Fruit fly (Drosophila melanogaster) whole organism, pupa: ENCODE data around the gene CG10681.

Experiments used
- CG10348 ChIP-seq: fragments of 200-800 bp; sonication (Bioruptor generic); IDR thresholded peaks from 2 replicates; pipeline ENCODE4 v1.3.6; 2022; ENCODE audit warnings: missing biosample characterization, missing genetic modification characterization
- CG12605 ChIP-seq: fragments of 200-800 bp; sonication (Bioruptor generic); IDR thresholded peaks from 2 replicates; pipeline ENCODE4 v1.3.6; 2022; ENCODE audit warnings: missing biosample characterization, missing genetic modification characterization
- CG13204 ChIP-seq: fragments of 200-800 bp; sonication (Bioruptor generic); optimal IDR thresholded peaks from 2 replicates; lab custom pipeline; 2018; ENCODE audit warnings: missing biosample characterization, mild to moderate bottlenecking, missing genetic modification characterization, moderate library complexity
- CG14655 ChIP-seq: fragments of 200-800 bp; sonication (Bioruptor generic); optimal IDR thresholded peaks from 3 replicates; lab custom pipeline; 2017; ENCODE audit warnings: mild to moderate bottlenecking, missing biosample characterization, missing genetic modification reagents, missing genetic modification characterization
- CG15710 ChIP-seq: fragments of 200-800 bp; sonication (Bioruptor generic); optimal IDR thresholded peaks from 2 replicates; lab custom pipeline; 2018; ENCODE audit warnings: missing biosample characterization, mild to moderate bottlenecking, missing genetic modification characterization, moderate library complexity
- CG17806 ChIP-seq: fragments of 200-800 bp; sonication (Bioruptor generic); optimal IDR thresholded peaks from 2 replicates; lab custom pipeline; 2018; ENCODE audit warnings: missing biosample characterization, mild to moderate bottlenecking, missing genetic modification characterization, moderate library complexity
- CG32121 ChIP-seq: fragments of 200-800 bp; sonication (Bioruptor generic); IDR thresholded peaks from 2 replicates; pipeline ENCODE4 v1.3.6; 2022; ENCODE audit warnings: missing biosample characterization, missing genetic modification characterization
- CG34367 ChIP-seq: fragments of 200-800 bp; sonication (Bioruptor generic); optimal IDR thresholded peaks from 2 replicates; lab custom pipeline; 2018; ENCODE audit warnings: missing biosample characterization, mild to moderate bottlenecking, missing genetic modification characterization
- CG4496 ChIP-seq: fragments of 200-800 bp; sonication (Bioruptor generic); IDR thresholded peaks from 3 replicates; pipeline ENCODE4 v1.3.6; 2022; ENCODE audit warnings: missing biosample characterization, missing genetic modification characterization
- CG8159 ChIP-seq: fragments of 200-800 bp; sonication (Bioruptor generic); optimal IDR thresholded peaks from 3 replicates; lab custom pipeline; 2018; ENCODE audit warnings: missing biosample characterization, mild to moderate bottlenecking, missing genetic modification characterization, moderate library complexity
- CG8301 ChIP-seq: fragments of 200-800 bp; sonication (Bioruptor generic); optimal IDR thresholded peaks from 2 replicates; lab custom pipeline; 2018; ENCODE audit warnings: missing biosample characterization, mild to moderate bottlenecking, missing genetic modification characterization
- CG9948 ChIP-seq: fragments of 200-800 bp; sonication (Bioruptor generic); optimal IDR thresholded peaks from 2 replicates; lab custom pipeline; 2018; ENCODE audit warnings: missing biosample characterization, mild to moderate bottlenecking, missing genetic modification characterization, moderate library complexity
- D1 ChIP-seq: fragments of 200-800 bp; sonication (Bioruptor generic); optimal IDR thresholded peaks from 2 replicates; lab custom pipeline; 2018; ENCODE audit warnings: missing biosample characterization, mild to moderate bottlenecking, missing genetic modification characterization, moderate library complexity
- EcR ChIP-seq: fragments of 200-800 bp; sonication (Bioruptor generic); optimal IDR thresholded peaks from 3 replicates; lab custom pipeline; 2019; ENCODE audit warnings: missing biosample characterization, missing genetic modification characterization, mild to moderate bottlenecking, moderate library complexity, missing genetic modification reagents
- Ets98B ChIP-seq: fragments of 200-800 bp; sonication (Bioruptor generic); IDR thresholded peaks from 2 replicates; pipeline ENCODE4 v1.3.6; 2022; ENCODE audit warnings: missing biosample characterization, missing genetic modification characterization
- Pif1A ChIP-seq: fragments of 200-800 bp; sonication (Bioruptor generic); optimal IDR thresholded peaks from 3 replicates; lab custom pipeline; 2016; ENCODE audit warnings: missing biosample characterization, missing genetic modification characterization
- Pif1B ChIP-seq: fragments of 200-800 bp; sonication (Bioruptor generic); optimal IDR thresholded peaks from 3 replicates; lab custom pipeline; 2016; ENCODE audit warnings: missing biosample characterization, missing genetic modification characterization
- Snoo ChIP-seq: fragments of 200-800 bp; sonication (Bioruptor generic); optimal IDR thresholded peaks from 3 replicates; lab custom pipeline; 2017; ENCODE audit warnings: missing biosample characterization, mild to moderate bottlenecking, missing genetic modification characterization, inconsistent platforms
- fd96Ca ChIP-seq: fragments of 200-800 bp; sonication (Bioruptor generic); IDR thresholded peaks from 3 replicates; pipeline ENCODE4 v1.3.6; 2022; ENCODE audit warnings: missing biosample characterization, missing genetic modification characterization
- gl ChIP-seq: fragments of 200-800 bp; sonication (Bioruptor generic); optimal IDR thresholded peaks from 2 replicates; lab custom pipeline; 2018; ENCODE audit warnings: missing biosample characterization, mild to moderate bottlenecking, missing genetic modification characterization
- rn ChIP-seq: fragments of 200-800 bp; sonication (Bioruptor generic); IDR thresholded peaks from 2 replicates; pipeline ENCODE4 v1.3.6; 2022; ENCODE audit warnings: missing biosample characterization, missing genetic modification characterization

CG10681 gene

DNA sequence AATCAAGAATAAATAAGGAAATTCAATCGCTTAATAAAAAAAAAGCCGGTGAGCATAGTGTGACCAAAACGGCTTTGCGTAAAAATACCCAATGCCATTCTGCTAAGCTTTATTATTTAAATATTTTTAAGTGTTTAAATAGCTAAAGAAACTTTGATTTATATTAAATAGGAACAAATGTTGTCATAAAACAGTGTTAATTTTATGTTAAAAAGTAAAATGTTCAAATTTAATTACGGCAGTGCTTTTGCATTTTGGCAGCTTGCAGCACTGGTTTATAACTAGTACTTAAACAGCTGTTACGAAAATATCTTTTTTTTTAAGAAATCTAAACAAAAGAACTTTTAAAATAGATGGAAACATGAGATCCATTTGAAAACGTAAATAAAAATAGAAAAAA, at the start of gene CG10681, which contains the start of gene CG10638:
Gene CG10681 (plus strand): TSS at position 265 of the 400 bp plus-strand sequence.
Gene CG10638 (minus strand): TSS at position 63 of the 400 bp plus-strand sequence.
- no peak for TF ChIP-seq CG4496 (GFP tag; lab: Robert Waterston, UW)
- no peak for TF ChIP-seq Pif1B (GFP tag; lab: Kevin White, UChicago)
- no peak for TF ChIP-seq CG13204
- peak; percentile 16 for TF ChIP-seq CG8159
- no peak for TF ChIP-seq gl (tag; lab: Kevin White, UChicago)
- TF ChIP-seq Snoo (tag; lab: Kevin White, UChicago) = peak; percentile 27
- TF ChIP-seq Ets98B (GFP tag; lab: Robert Waterston, UW) = no peak
- peak; percentile 3 for TF ChIP-seq CG9948 (tag; lab: Kevin White, UChicago)
- TF ChIP-seq rn (GFP tag; lab: Robert Waterston, UW) = no peak
- no peak for TF ChIP-seq CG32121
- TF ChIP-seq CG17806 = peak; percentile 11
- TF ChIP-seq EcR (GFP tag; lab: Kevin White, UChicago) = no peak
- TF ChIP-seq CG15710 = peak; percentile 40

dm6 chr3L:12453529-12453928, 47.8 kb upstream of the CG10681 start:
- TF ChIP-seq Snoo (tag; lab: Kevin White, UChicago) (no peak), fd96Ca (GFP tag; lab: Robert Waterston, UW) (no peak), CG8159 (peak; percentile 24), CG13204 (no peak), CG17806 (no peak), Pif1A (GFP tag; lab: Kevin White, UChicago) (no peak), CG9948 (tag; lab: Kevin White, UChicago) (no peak), CG4496 (GFP tag; lab: Robert Waterston, UW) (no peak), CG8301 (tag; lab: Kevin White, UChicago) (no peak)
- TF ChIP-seq, all 21 proteins: peak for 1

DNA sequence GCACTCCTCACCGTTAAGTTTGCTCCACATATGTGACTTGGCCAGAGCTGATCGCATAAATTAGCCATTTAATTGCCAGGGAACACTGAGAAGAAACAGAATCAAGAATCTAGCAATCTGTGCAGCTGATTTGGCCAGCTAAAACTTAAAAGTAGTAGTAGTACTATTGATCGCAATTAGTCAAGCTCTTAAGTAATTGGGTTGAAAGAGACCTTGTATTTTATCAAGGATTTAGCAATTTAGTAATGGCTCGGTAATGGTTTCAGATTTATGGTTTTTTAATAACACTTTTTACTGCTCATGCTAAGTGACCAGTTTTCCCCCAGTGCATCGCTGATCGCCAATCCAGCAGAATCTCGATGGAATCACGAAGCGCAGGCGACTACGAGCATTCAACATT, 46.3 kb upstream of the CG10681 start:
- peak; percentile 67 for TF ChIP-seq CG15710
- TF ChIP-seq CG9948 (tag; lab: Kevin White, UChicago) = peak; percentile 22
- TF ChIP-seq CG34367 = peak; percentile 33
- peak; percentile 70 for TF ChIP-seq CG8159
- no peak for TF ChIP-seq Ets98B (GFP tag; lab: Robert Waterston, UW)
- peak; percentile 24 for TF ChIP-seq CG8301 (tag; lab: Kevin White, UChicago)
- no peak for TF ChIP-seq CG10348 (GFP tag; lab: Robert Waterston, UW)
- TF ChIP-seq Snoo (tag; lab: Kevin White, UChicago) = no peak
- peak; percentile 33 for TF ChIP-seq Pif1A (GFP tag; lab: Kevin White, UChicago)
- peak; percentile 37 for TF ChIP-seq CG17806
- peak; percentile 40 for TF ChIP-seq CG14655 (GFP tag; lab: Kevin White, UChicago)
- peak; percentile 29 for TF ChIP-seq CG13204

dm6 chr3L:12456916-12457662, 44.2 kb upstream of the CG10681 start:
- TF ChIP-seq CG32121 (no peak), CG34367 (peak; percentile 44), EcR (GFP tag; lab: Kevin White, UChicago) (no peak), CG14655 (GFP tag; lab: Kevin White, UChicago) (peak; percentile 67), CG8301 (tag; lab: Kevin White, UChicago) (peak; percentile 63), CG13204 (no peak), Pif1A (GFP tag; lab: Kevin White, UChicago) (peak; percentile 57), CG4496 (GFP tag; lab: Robert Waterston, UW) (no peak), gl (tag; lab: Kevin White, UChicago) (no peak), Ets98B (GFP tag; lab: Robert Waterston, UW) (no peak), CG10348 (GFP tag; lab: Robert Waterston, UW) (no peak), CG8159 (peak; percentile 85), CG9948 (tag; lab: Kevin White, UChicago) (peak; percentile 75), CG12605 (no peak), D1 (peak; percentile 64), Pif1B (GFP tag; lab: Kevin White, UChicago) (peak; percentile 35), CG17806 (peak; percentile 73), rn (GFP tag; lab: Robert Waterston, UW) (peak; percentile 11; the same call in 1 of the 2 replicates), CG15710 (peak; percentile 69), Snoo (tag; lab: Kevin White, UChicago) (peak; percentile 36), fd96Ca (GFP tag; lab: Robert Waterston, UW) (no peak)

dm6 chr3L:12461953-12462352, 39.4 kb upstream of the CG10681 start:
- TF ChIP-seq CG13204 = no peak
- no peak for TF ChIP-seq CG4496 (GFP tag; lab: Robert Waterston, UW)
- TF ChIP-seq CG14655 (GFP tag; lab: Kevin White, UChicago) = no peak
- no peak for TF ChIP-seq D1
- TF ChIP-seq CG10348 (GFP tag; lab: Robert Waterston, UW) = no peak
- TF ChIP-seq CG8301 (tag; lab: Kevin White, UChicago) = no peak
- TF ChIP-seq CG8159 = no peak
- TF ChIP-seq CG32121 = no peak
- no peak for TF ChIP-seq CG34367
- no peak for TF ChIP-seq CG9948 (tag; lab: Kevin White, UChicago)
- no peak for TF ChIP-seq EcR (GFP tag; lab: Kevin White, UChicago)
- no peak for TF ChIP-seq CG17806
- TF ChIP-seq rn (GFP tag; lab: Robert Waterston, UW) = no peak
- no peak for TF ChIP-seq fd96Ca (GFP tag; lab: Robert Waterston, UW)
- TF ChIP-seq Ets98B (GFP tag; lab: Robert Waterston, UW) = no peak
- TF ChIP-seq, all 21 proteins: peak for 0

DNA sequence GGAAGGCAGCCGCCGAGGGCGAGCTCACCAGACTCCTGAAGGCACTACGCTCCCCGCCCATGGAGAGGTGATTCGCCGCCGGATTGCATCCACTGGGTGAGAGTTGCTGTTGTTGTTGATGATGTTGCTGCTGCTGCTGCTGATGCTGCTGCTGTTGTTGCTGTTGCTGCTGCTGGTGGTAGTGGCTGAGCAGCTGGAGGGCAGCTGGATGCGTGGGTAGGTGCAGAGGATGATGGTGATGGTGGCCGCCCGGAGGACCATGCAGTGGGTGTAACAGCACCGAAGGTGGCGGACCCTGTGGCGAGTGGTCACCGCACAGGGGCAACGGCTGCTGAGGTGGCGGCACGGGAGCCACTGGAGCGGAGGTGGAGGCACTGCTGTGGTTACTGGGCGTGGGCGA, 37.7 kb upstream of the CG10681 start:
- TF ChIP-seq fd96Ca (GFP tag; lab: Robert Waterston, UW) (no peak), CG12605 (no peak), rn (GFP tag; lab: Robert Waterston, UW) (no peak), CG17806 (no peak), CG14655 (GFP tag; lab: Kevin White, UChicago) (no peak), CG9948 (tag; lab: Kevin White, UChicago) (no peak), EcR (GFP tag; lab: Kevin White, UChicago) (no peak), CG32121 (no peak), CG10348 (GFP tag; lab: Robert Waterston, UW) (no peak), CG8301 (tag; lab: Kevin White, UChicago) (no peak), D1 (no peak), CG8159 (no peak), Pif1B (GFP tag; lab: Kevin White, UChicago) (no peak)
